Worm (Caenorhabditis elegans): ENCODE measurements around the gene M163.21.

- no peak for TF ChIP-seq aly-1 (tag; optimal IDR thresholded peaks at IDR 0.05)
- TF ChIP-seq ama-1 (optimal IDR thresholded peaks at IDR 0.05): no peak
- TF ChIP-seq tbx-37 (GFP tag; conservative IDR thresholded peaks at IDR 0.05): no peak
- no peak for TF ChIP-seq hmg-4 (GFP tag; optimal IDR thresholded peaks at IDR 0.05)
- TF ChIP-seq ceh-36 (tag; optimal IDR thresholded peaks at IDR 0.05): no peak
- TF ChIP-seq flt-1 (GFP tag; IDR thresholded peaks at IDR 0.05): no peak
- TF ChIP-seq tbx-11 (GFP tag; IDR thresholded peaks at IDR 0.05): no peak
- TF ChIP-seq B0310.2 (tag; optimal IDR thresholded peaks at IDR 0.05): no peak
- no peak for TF ChIP-seq pes-1 (GFP tag; IDR thresholded peaks at IDR 0.05)
- TF ChIP-seq ceh-13 (GFP tag; optimal IDR thresholded peaks at IDR 0.05): no peak
Measured at ce11 chrX:14515028-14515427, 48.4 kb downstream of the M163.21 start, which contains the start of gene gcsh-1.

Data from whole organism, early embryonic.